Worm (Caenorhabditis elegans): Measurements from ENCODE around the gene Y42H9B.3.

The Y42H9B.3 gene

DNA sequence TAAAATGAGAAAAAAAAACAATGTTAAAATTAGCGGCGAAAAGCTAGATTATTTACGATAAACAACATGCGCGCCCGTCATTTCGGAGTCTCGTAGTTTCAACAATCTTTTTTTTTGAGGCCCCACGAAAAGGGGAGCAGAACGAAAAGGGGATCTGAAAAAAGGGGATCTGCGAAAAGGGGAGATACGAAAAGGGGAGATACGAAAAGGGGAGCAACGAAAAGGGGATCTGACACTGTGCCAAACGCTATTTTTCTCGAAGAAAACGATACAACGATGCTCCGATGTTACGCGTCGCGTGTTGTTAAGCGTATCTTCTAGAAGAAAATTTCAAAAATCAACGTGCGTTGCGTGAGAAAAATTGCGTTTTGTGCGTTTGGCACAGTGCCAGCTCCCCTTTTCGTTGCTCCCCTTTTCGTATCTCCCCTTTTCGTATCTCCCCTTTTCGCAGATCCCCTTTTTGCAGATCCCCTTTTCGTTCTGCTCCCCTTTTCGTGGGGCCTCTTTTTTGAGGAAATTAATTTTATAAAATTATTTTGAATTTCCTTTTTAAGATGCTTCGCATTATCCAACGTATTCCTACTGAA is 3.6 kb upstream of the Y42H9B.3 start, which contains the start of gene C26B2.7 (continued):
- peak; percentile 84 for TF ChIP-seq ceh-2 (tag; optimal IDR thresholded peaks at IDR 0.05)
- TF ChIP-seq sdc-2 (tag; optimal IDR thresholded peaks at IDR 0.05), result peak; percentile 31
- peak; percentile 92 for TF ChIP-seq ref-2 (tag; optimal IDR thresholded peaks at IDR 0.05)
- peak; percentile 20 for TF ChIP-seq ztf-16 (tag; optimal IDR thresholded peaks at IDR 0.05)
- peak; percentile 90 for TF ChIP-seq F13H6.1 (tag; optimal IDR thresholded peaks at IDR 0.05)
- peak; percentile 58 for TF ChIP-seq ceh-18 (tag; optimal IDR thresholded peaks at IDR 0.05)
- peak; percentile 98 for TF ChIP-seq ceh-31 (tag; optimal IDR thresholded peaks at IDR 0.05)
- TF ChIP-seq unc-86 (tag; optimal IDR thresholded peaks at IDR 0.05), result peak; percentile 30
- TF ChIP-seq fax-1 (tag; optimal IDR thresholded peaks at IDR 0.05), result peak; percentile 86

DNA sequence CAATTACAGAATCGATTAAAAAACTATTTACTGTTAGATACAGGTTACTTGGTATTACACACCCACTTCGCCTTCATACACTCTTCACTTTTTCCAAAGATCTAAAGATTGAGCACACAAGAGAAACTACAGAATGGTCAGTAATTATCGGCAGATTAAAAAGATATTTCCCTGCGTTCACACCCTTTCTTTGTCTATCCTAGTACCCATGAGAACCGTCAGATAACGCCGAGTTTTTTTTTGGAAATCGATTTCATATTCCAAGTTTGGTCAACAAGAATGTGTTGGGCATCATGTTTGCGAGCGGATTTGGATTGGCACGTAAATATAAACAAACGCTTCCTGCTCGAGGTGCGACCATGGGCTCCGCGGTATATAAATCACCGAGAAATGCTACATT is 1.6 kb upstream of the Y42H9B.3 start, which contains the start of gene C26B2.8:
Gene C26B2.8 (plus strand): TSS at position 301 of the 400 bp plus-strand sequence.
- TF ChIP-seq lim-6 (tag; optimal IDR thresholded peaks at IDR 0.05) (no peak), lin-11 (tag; optimal IDR thresholded peaks at IDR 0.05) (no peak), eyg-1 (tag; optimal IDR thresholded peaks at IDR 0.05) (no peak)

DNA sequence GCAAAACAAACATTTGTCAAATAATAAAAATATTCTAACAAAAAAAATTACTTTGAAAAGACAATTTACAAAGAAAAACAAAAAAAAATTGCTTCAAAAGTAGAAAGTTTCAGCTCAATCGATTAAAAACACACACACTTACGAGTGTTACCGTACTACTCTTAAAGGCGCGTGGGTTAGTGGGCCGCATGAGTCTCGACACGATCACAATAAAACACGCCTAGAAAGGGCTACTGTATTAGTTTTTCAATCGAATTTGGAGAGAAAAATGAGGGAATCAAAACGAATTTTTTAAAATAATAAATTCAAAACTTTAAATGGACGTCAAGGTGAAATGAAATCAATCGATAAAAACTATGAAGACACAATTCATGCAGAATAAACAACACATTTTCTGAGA is 1.7 kb downstream of the Y42H9B.3 start:
- TF ChIP-seq ttx-3 (tag; optimal IDR thresholded peaks at IDR 0.05), result no peak
- no peak for TF ChIP-seq ceh-18 (tag; optimal IDR thresholded peaks at IDR 0.05)
- TF ChIP-seq nhr-11 (tag; optimal IDR thresholded peaks at IDR 0.05), result no peak
- TF ChIP-seq tbx-2 (tag; optimal IDR thresholded peaks at IDR 0.05), result no peak
- no peak for TF ChIP-seq odd-2 (tag; optimal IDR thresholded peaks at IDR 0.05)
- no peak for TF ChIP-seq fkh-10 (GFP tag; optimal IDR thresholded peaks at IDR 0.05)
- no peak for TF ChIP-seq unc-55 (GFP tag; optimal IDR thresholded peaks at IDR 0.05)
- TF ChIP-seq mec-3 (tag; optimal IDR thresholded peaks at IDR 0.05; ENCODE audit: borderline replicate concordance), result no peak
- TF ChIP-seq pha-2 (tag; optimal IDR thresholded peaks at IDR 0.05), result no peak
- TF ChIP-seq sdc-2 (tag; optimal IDR thresholded peaks at IDR 0.05), result no peak

DNA sequence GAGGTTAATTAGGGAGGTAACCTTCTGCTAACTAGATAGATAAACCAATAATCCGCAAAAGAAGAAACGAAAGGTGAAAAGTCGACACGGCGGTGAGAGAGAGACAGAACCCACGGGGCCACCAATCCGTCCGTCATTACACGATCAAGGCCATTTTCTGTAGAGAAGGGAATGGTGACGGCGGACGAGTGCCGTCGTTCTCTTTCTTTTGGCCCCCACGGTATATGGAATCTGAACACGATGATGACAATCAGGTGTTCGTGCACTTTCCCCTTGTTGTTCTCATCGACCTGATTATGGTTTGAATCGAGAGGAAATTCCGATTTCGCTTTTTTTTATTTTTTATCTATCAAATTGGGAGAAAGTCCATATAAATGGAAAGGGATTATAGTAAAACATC is 2.9 kb downstream of the Y42H9B.3 start:
- TF ChIP-seq ceh-9 (tag; optimal IDR thresholded peaks at IDR 0.05), result no peak
- TF ChIP-seq ets-4 (tag; optimal IDR thresholded peaks at IDR 0.05), result no peak
- no peak for TF ChIP-seq pag-3 (tag; optimal IDR thresholded peaks at IDR 0.05; ENCODE audit: borderline replicate concordance)
- no peak for TF ChIP-seq tbx-2 (tag; optimal IDR thresholded peaks at IDR 0.05)
- TF ChIP-seq eyg-1 (tag; optimal IDR thresholded peaks at IDR 0.05), result no peak
- no peak for TF ChIP-seq pha-2 (tag; optimal IDR thresholded peaks at IDR 0.05)
- TF ChIP-seq elt-4 (tag; optimal IDR thresholded peaks at IDR 0.05), result no peak
- no peak for TF ChIP-seq F13H6.1 (tag; optimal IDR thresholded peaks at IDR 0.05)
- no peak for TF ChIP-seq syd-9 (tag; optimal IDR thresholded peaks at IDR 0.05)
- TF ChIP-seq pax-1 (tag; optimal IDR thresholded peaks at IDR 0.05), result no peak
- no peak for TF ChIP-seq nfya-1 (tag; optimal IDR thresholded peaks at IDR 0.05)
- no peak for TF ChIP-seq ceh-2 (tag; optimal IDR thresholded peaks at IDR 0.05)
- TF ChIP-seq hlh-15 (tag; optimal IDR thresholded peaks at IDR 0.05), result no peak
- TF ChIP-seq madf-2 (tag; optimal IDR thresholded peaks at IDR 0.05), result no peak
- no peak for TF ChIP-seq hlh-13 (GFP tag; optimal IDR thresholded peaks at IDR 0.05)
- TF ChIP-seq ceh-45 (GFP tag; IDR thresholded peaks at IDR 0.05), result no peak
- TF ChIP-seq fkh-10 (GFP tag; optimal IDR thresholded peaks at IDR 0.05), result no peak
- no peak for TF ChIP-seq che-1 (tag; optimal IDR thresholded peaks at IDR 0.05)

DNA sequence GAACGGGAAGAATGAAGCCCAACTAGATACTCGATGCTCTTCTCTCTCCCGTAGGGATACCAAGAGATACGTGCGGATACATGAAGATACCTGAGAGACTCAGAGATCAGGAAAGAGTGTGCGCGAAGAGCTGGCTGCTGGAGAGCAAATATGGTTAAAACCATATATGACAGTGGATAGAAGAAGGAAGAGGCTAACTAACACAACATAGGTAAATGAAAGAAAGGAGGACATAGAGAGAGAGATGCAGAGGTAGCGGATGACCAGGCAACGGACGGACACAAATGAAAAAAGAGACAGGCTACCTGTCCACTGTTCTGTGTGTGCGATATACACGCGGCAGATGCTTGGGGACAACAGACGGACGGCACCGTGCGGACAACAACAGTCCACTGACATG is 4.1 kb downstream of the Y42H9B.3 start:
- TF ChIP-seq pha-2 (tag; optimal IDR thresholded peaks at IDR 0.05) (no peak), ceh-31 (tag; optimal IDR thresholded peaks at IDR 0.05) (peak; percentile 23), ceh-34 (tag; optimal IDR thresholded peaks at IDR 0.05) (peak; percentile 62), nfya-1 (tag; optimal IDR thresholded peaks at IDR 0.05) (peak; percentile 20)
